Worm (Caenorhabditis elegans) whole organism, midembryonic: Measurements from ENCODE around the gene fkh-3.

Experiments used
- T22C8.4 ChIP-seq: fragments of 200-800 bp; sonication (Bioruptor generic); IDR thresholded peaks from 2 replicates; pipeline ENCODE4 v1.3.6; 2022; ENCODE audit warnings: missing genetic modification characterization, missing compliant biosample characterization
- flt-1 ChIP-seq: fragments of 200-800 bp; sonication (Bioruptor generic); IDR thresholded peaks from 2 replicates; pipeline ENCODE4 v1.3.6; 2022; ENCODE audit warnings: missing genetic modification characterization, missing compliant biosample characterization
- med-1 ChIP-seq: sonication (generic microtip); optimal IDR thresholded peaks from 2 replicates; lab custom pipeline; 2017; ENCODE audit warnings: missing genetic modification characterization, mild to moderate bottlenecking, missing compliant biosample characterization, antibody characterized with exemption, missing genetic modification reagents; ENCODE audit not compliant: insufficient read depth
- ref-1 ChIP-seq: fragments of 200-800 bp; sonication (Bioruptor generic); conservative IDR thresholded peaks from 2 replicates; pipeline ENCODE4 v1.3.6; 2022; ENCODE audit warnings: missing genetic modification reagents, missing genetic modification characterization, missing compliant biosample characterization
- ztf-23 ChIP-seq: fragments of 200-800 bp; sonication (Bioruptor generic); IDR thresholded peaks from 2 replicates; pipeline ENCODE4 v1.3.6; 2022; ENCODE audit warnings: missing genetic modification reagents, missing genetic modification characterization, missing compliant biosample characterization

- TF ChIP-seq T22C8.4 (GFP tag; lab: Robert Waterston, UW): no peak
- no peak for TF ChIP-seq med-1 (GFP tag; lab: Kevin White, UChicago)
- TF ChIP-seq ztf-23: no peak
- no peak for TF ChIP-seq ref-1
- no peak for TF ChIP-seq flt-1 (GFP tag; lab: Robert Waterston, UW)
These were observed 42.1 kb downstream of the fkh-3 start for ce11 chrX:13380988-13381742.
